Worm (Caenorhabditis elegans): ENCODE data around the gene rps-0.

- TF ChIP-seq him-1 (tag; optimal IDR thresholded peaks at IDR 0.05) (no peak), W03F9.2 (tag; optimal IDR thresholded peaks at IDR 0.05) (no peak)
Observed at ce11 chrIII:4720620-4721227, 33.1 kb downstream of the rps-0 start, which contains the start of gene emb-5.

All from whole organism, L4/young adult.